Fruit fly (Drosophila melanogaster): Measurements from ENCODE around the gene CG13893.

dm6 chr3L:632058-632457 is 28.2 kb upstream of the CG13893 start:
- TF ChIP-seq CG13204 (GFP tag; optimal IDR thresholded peaks at IDR 0.05) (no peak), fd96Ca (GFP tag; IDR thresholded peaks at IDR 0.05) (no peak), CG12605 (GFP tag; IDR thresholded peaks at IDR 0.05) (no peak), CG15710 (tag; optimal IDR thresholded peaks at IDR 0.05) (no peak), Ets98B (GFP tag; IDR thresholded peaks at IDR 0.05) (no peak), CG34367 (tag; optimal IDR thresholded peaks at IDR 0.05) (no peak), CG32121 (GFP tag; IDR thresholded peaks at IDR 0.05) (no peak), CG10348 (GFP tag; IDR thresholded peaks at IDR 0.05) (no peak)
